Worm (Caenorhabditis elegans) whole organism, late embryonic: ENCODE measurements around the gene Y45G5AM.6.

Experiments used
- ama-1 ChIP-seq: fragments of 150-350 bp; optimal IDR thresholded peaks from 2 replicates; lab custom pipeline; 2014
- dve-1 ChIP-seq: sonication (generic microtip); optimal IDR thresholded peaks from 2 replicates; lab custom pipeline; 2017; ENCODE audit warnings: antibody characterized with exemption, mild to moderate bottlenecking, missing genetic modification characterization, missing compliant biosample characterization
- lin-11 ChIP-seq: fragments of 200-800 bp; sonication (Bioruptor generic); optimal IDR thresholded peaks from 2 replicates; lab custom pipeline; 2018; ENCODE audit warnings: mild to moderate bottlenecking, missing genetic modification characterization, missing compliant biosample characterization

ce11 chrV:4160086-4160485 is 8.0 kb upstream of the Y45G5AM.6 start, which contains the start of gene Y45G5AM.5:
- TF ChIP-seq ama-1 = no peak
- TF ChIP-seq dve-1 (tag; lab: Kevin White, UChicago) = no peak
- TF ChIP-seq lin-11 (tag; lab: Kevin White, UChicago) = no peak
